Fruit fly (Drosophila melanogaster): Measurements from ENCODE around the gene CYLD.

The CYLD gene

DNA sequence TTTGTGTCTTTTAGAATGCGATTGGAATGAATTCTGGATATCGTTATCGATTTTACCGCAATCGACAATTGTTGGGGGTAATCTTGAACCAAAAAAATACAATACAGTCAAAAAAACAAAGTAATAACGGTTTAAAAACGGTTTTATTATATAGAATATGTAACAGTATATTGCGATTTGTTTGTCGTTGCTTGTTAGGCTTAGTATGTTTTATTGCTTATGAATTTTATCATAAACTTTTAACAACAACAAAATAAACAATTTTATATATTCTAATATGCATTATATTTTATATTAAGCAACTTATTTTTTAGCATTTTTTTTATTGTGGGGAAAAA is at the start of gene CYLD (continued):
- no peak for TF ChIP-seq z (GFP tag; IDR thresholded peaks at IDR 0.05)
- peak; percentile 46 for TF ChIP-seq CG2202 (tag; optimal IDR thresholded peaks at IDR 0.05)
- no peak for TF ChIP-seq pb (GFP tag; optimal IDR thresholded peaks at IDR 0.05)
- no peak for TF ChIP-seq NFAT (GFP tag; IDR thresholded peaks at IDR 0.05)
- peak; percentile 47 for TF ChIP-seq CG3065 (GFP tag; optimal IDR thresholded peaks at IDR 0.05)
- peak; percentile 4 for TF ChIP-seq CG8290 (GFP tag; optimal IDR thresholded peaks at IDR 0.05)
- TF ChIP-seq CG8290 (tag; optimal IDR thresholded peaks at IDR 0.05): peak in 1 of 2 experiments; percentile 75
- TF ChIP-seq en (GFP tag; optimal IDR thresholded peaks at IDR 0.05): no peak
- no peak for TF ChIP-seq CG5180 (GFP tag; optimal IDR thresholded peaks at IDR 0.05)
- TF ChIP-seq Nf-YB (GFP tag; optimal IDR thresholded peaks at IDR 0.05): peak; percentile 66
- TF ChIP-seq CG18011 (GFP tag; optimal IDR thresholded peaks at IDR 0.05): no peak
- TF ChIP-seq CG10366 (GFP tag; IDR thresholded peaks at IDR 0.05): peak; percentile 41; the same call in 1 of the 2 replicates
- peak; percentile 51 for TF ChIP-seq fd3F (GFP tag; optimal IDR thresholded peaks at IDR 0.05)
- peak; percentile 5 for TF ChIP-seq Camta (GFP tag; optimal IDR thresholded peaks at IDR 0.05)
- no peak for TF ChIP-seq tna (GFP tag; IDR thresholded peaks at IDR 0.05; ENCODE audit: partially characterized antibody)
- peak; percentile 84 for TF ChIP-seq Sox102F (GFP tag; optimal IDR thresholded peaks at IDR 0.05)
- peak; percentile 65 for TF ChIP-seq E2f2 (GFP tag; IDR thresholded peaks at IDR 0.05)
- TF ChIP-seq mld (GFP tag; IDR thresholded peaks at IDR 0.05; ENCODE audit: partially characterized antibody): no peak
- peak; percentile 67 for TF ChIP-seq CG13123 (GFP tag; optimal IDR thresholded peaks at IDR 0.05)
- peak; percentile 71 for TF ChIP-seq CG4424 (GFP tag; optimal IDR thresholded peaks at IDR 0.05)
- peak; percentile 81 for TF ChIP-seq zfh1 (GFP tag; IDR thresholded peaks at IDR 0.05)
- TF ChIP-seq CG11695 (GFP tag; IDR thresholded peaks at IDR 0.05): peak; percentile 75
- no peak for TF ChIP-seq klu (GFP tag; IDR thresholded peaks at IDR 0.05)
- no peak for TF ChIP-seq mirr (GFP tag; optimal IDR thresholded peaks at IDR 0.05)
- no peak; the same call in 1 of the 2 replicates for TF ChIP-seq ranshi (GFP tag; IDR thresholded peaks at IDR 0.05)
- no peak for TF ChIP-seq CG8944 (GFP tag; optimal IDR thresholded peaks at IDR 0.05)
- TF ChIP-seq CG1647 (GFP tag; optimal IDR thresholded peaks at IDR 0.05): no peak
- TF ChIP-seq dm (GFP tag; optimal IDR thresholded peaks at IDR 0.05): no peak
- TF ChIP-seq Asciz (GFP tag; optimal IDR thresholded peaks at IDR 0.05): peak; percentile 46
- no peak for TF ChIP-seq Trl (optimal IDR thresholded peaks at IDR 0.05)
- peak; percentile 31 for TF ChIP-seq Trl (GFP tag; optimal IDR thresholded peaks at IDR 0.05)
- no peak for TF ChIP-seq CG12744 (GFP tag; optimal IDR thresholded peaks at IDR 0.05)
- TF ChIP-seq sd (tag; optimal IDR thresholded peaks at IDR 0.05): peak; percentile 65
- TF ChIP-seq CG33213 (GFP tag; optimal IDR thresholded peaks at IDR 0.05): no peak
- no peak for TF ChIP-seq chinmo (GFP tag; IDR thresholded peaks at IDR 0.05; ENCODE audit: partially characterized antibody)
- TF ChIP-seq ac (GFP tag; optimal IDR thresholded peaks at IDR 0.05): no peak
- TF ChIP-seq dati (GFP tag; IDR thresholded peaks at IDR 0.05): no peak
- TF ChIP-seq org-1 (GFP tag; optimal IDR thresholded peaks at IDR 0.05): peak; percentile 32
- TF ChIP-seq CG1792 (GFP tag; optimal IDR thresholded peaks at IDR 0.05): no peak
- no peak for TF ChIP-seq CG2129 (GFP tag; IDR thresholded peaks at IDR 0.05; ENCODE audit: partially characterized antibody)
- TF ChIP-seq grn (GFP tag; optimal IDR thresholded peaks at IDR 0.05): no peak
- no peak for TF ChIP-seq CG12071 (GFP tag; optimal IDR thresholded peaks at IDR 0.05)
- no peak for TF ChIP-seq CG6175 (GFP tag; IDR thresholded peaks at IDR 0.05)
- TF ChIP-seq CG9215 (GFP tag; IDR thresholded peaks at IDR 0.05): no peak
- TF ChIP-seq Dbx (GFP tag; IDR thresholded peaks at IDR 0.05): peak; percentile 57; the same call in 1 of the 3 replicates
- TF ChIP-seq CG7357 (GFP tag; IDR thresholded peaks at IDR 0.05): 0 out of 3 replicates have a peak, but pooled peaks have one; percentile 18
- TF ChIP-seq CG31224 (GFP tag; IDR thresholded peaks at IDR 0.05): no peak
- TF ChIP-seq so (GFP tag; IDR thresholded peaks at IDR 0.05): no peak
- peak; percentile 19 for TF ChIP-seq CG34376 (GFP tag; optimal IDR thresholded peaks at IDR 0.05)
- TF ChIP-seq CG1233 (GFP tag; optimal IDR thresholded peaks at IDR 0.05): peak; percentile 62
- no peak for TF ChIP-seq shn (GFP tag; optimal IDR thresholded peaks at IDR 0.05)
- peak; percentile 77 for TF ChIP-seq phol (tag; optimal IDR thresholded peaks at IDR 0.05)
- TF ChIP-seq Gug (GFP tag; IDR thresholded peaks at IDR 0.05): no peak
